Worm (Caenorhabditis elegans): ENCODE data around the gene nlp-28.

DNA sequence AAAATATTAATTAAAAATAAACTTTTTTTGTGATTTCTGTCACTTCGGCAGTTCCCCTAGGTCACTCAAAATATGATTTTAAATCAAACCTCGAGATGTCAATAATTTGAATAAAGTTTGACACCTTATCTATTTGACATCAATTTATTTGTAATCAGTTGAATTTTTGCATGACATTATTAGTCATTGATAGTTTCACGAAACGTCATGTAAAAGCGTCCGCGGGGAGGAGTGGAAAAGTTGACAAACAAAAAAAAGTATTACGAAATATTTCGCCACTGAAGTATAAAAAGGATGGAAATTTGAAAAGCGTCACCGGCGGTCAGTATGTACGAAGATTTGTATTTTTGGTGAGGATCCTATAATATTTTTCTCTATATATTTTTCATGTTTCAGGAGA lies 37.1 kb downstream of the nlp-28 start, which contains the start of gene K09D9.1:
- no peak for TF ChIP-seq him-1 (tag; optimal IDR thresholded peaks at IDR 0.05)
- TF ChIP-seq dao-5 (tag; optimal IDR thresholded peaks at IDR 0.05), result no peak

Data from whole organism, L4/young adult.